Fruit fly (Drosophila melanogaster) whole organism, embryonic: ENCODE measurements around the gene pont.

Experiments used
- Atf-2 ChIP-seq: fragments of 200-800 bp; sonication (Bioruptor generic); optimal IDR thresholded peaks from 2 replicates; lab custom pipeline; 2016; ENCODE audit warnings: missing biosample characterization, missing genetic modification characterization
- Atf3 ChIP-seq: fragments of 200-800 bp; sonication (Bioruptor generic); optimal IDR thresholded peaks from 3 replicates; lab custom pipeline; 2016; ENCODE audit warnings: missing biosample characterization, missing genetic modification characterization
- Awh ChIP-seq: fragments of 200-800 bp; sonication (Bioruptor generic); IDR thresholded peaks from 2 replicates; pipeline ENCODE4, ENCODE4 v1.3.6; 2022; ENCODE audit warnings: missing biosample characterization, missing genetic modification characterization
- Bdp1 ChIP-seq: fragments of 200-800 bp; sonication (Bioruptor generic); optimal IDR thresholded peaks from 3 replicates; lab custom pipeline; 2016; ENCODE audit warnings: missing biosample characterization, missing genetic modification characterization
- CG10209 ChIP-seq: fragments of 200-800 bp; sonication (Bioruptor generic); optimal IDR thresholded peaks from 3 replicates; lab custom pipeline; 2017; ENCODE audit warnings: missing biosample characterization, mild to moderate bottlenecking, missing genetic modification characterization, missing genetic modification reagents
- CG1024 ChIP-seq: fragments of 200-800 bp; sonication (Bioruptor generic); IDR thresholded peaks from 2 replicates; pipeline ENCODE4 v1.3.6; 2022; ENCODE audit warnings: missing biosample characterization, missing genetic modification characterization
- CG10321 ChIP-seq: fragments of 200-800 bp; sonication (Bioruptor generic); IDR thresholded peaks from 2 replicates; pipeline ENCODE4 v1.3.6; 2022; ENCODE audit warnings: missing biosample characterization, missing genetic modification characterization
- CG10543 ChIP-seq: fragments of 200-800 bp; sonication (Bioruptor generic); optimal IDR thresholded peaks from 3 replicates; lab custom pipeline; 2017; ENCODE audit warnings: missing biosample characterization, mild to moderate bottlenecking, missing genetic modification characterization, moderate library complexity
- CG13123 ChIP-seq: fragments of 200-800 bp; sonication (Bioruptor generic); optimal IDR thresholded peaks from 2 replicates; lab custom pipeline; 2016; ENCODE audit warnings: missing biosample characterization, missing genetic modification characterization
- CG14050 ChIP-seq: fragments of 200-800 bp; sonication (Bioruptor generic); IDR thresholded peaks from 3 replicates; pipeline ENCODE4 v1.3.6; 2022; ENCODE audit warnings: missing biosample characterization, missing genetic modification characterization
- CG15269 ChIP-seq: fragments of 200-800 bp; sonication (Bioruptor generic); optimal IDR thresholded peaks from 2 replicates; lab custom pipeline; 2018; ENCODE audit warnings: missing biosample characterization, mild to moderate bottlenecking, missing genetic modification characterization, moderate library complexity
- CG1529 ChIP-seq: fragments of 200-800 bp; sonication (Bioruptor generic); optimal IDR thresholded peaks from 3 replicates; lab custom pipeline; 2018; ENCODE audit warnings: missing biosample characterization, missing genetic modification characterization
- CG1603 ChIP-seq: fragments of 200-800 bp; sonication (Bioruptor generic); optimal IDR thresholded peaks from 2 replicates; lab custom pipeline; 2019; ENCODE audit warnings: missing biosample characterization, mild to moderate bottlenecking, missing genetic modification characterization, moderate library complexity
- CG1647 ChIP-seq: fragments of 200-800 bp; sonication (Bioruptor generic); optimal IDR thresholded peaks from 3 replicates; lab custom pipeline; 2016; ENCODE audit warnings: missing biosample characterization, missing genetic modification characterization
- CG18599 ChIP-seq: fragments of 200-800 bp; sonication (Bioruptor generic); optimal IDR thresholded peaks from 3 replicates; lab custom pipeline; 2017; ENCODE audit warnings: missing biosample characterization, missing genetic modification characterization, mild to moderate bottlenecking, moderate library complexity, missing genetic modification reagents
- CG2202 ChIP-seq: fragments of 200-800 bp; sonication (Bioruptor generic); optimal IDR thresholded peaks from 2 replicates; lab custom pipeline; 2018; ENCODE audit warnings: missing biosample characterization, mild to moderate bottlenecking, missing genetic modification characterization
- CG3065 ChIP-seq: fragments of 200-800 bp; sonication (Bioruptor generic); optimal IDR thresholded peaks from 2 replicates; lab custom pipeline; 2016; ENCODE audit warnings: missing biosample characterization, missing genetic modification characterization
- CG4282 ChIP-seq: fragments of 200-800 bp; sonication (Bioruptor generic); optimal IDR thresholded peaks from 2 replicates; lab custom pipeline; 2016; ENCODE audit warnings: missing biosample characterization, missing genetic modification characterization
- CG5245 ChIP-seq: fragments of 200-800 bp; sonication (Bioruptor generic); optimal IDR thresholded peaks from 3 replicates; lab custom pipeline; 2016; ENCODE audit warnings: missing biosample characterization, missing genetic modification characterization
- CG6175 ChIP-seq: fragments of 200-800 bp; sonication (Bioruptor generic); IDR thresholded peaks from 3 replicates; pipeline ENCODE4 v1.3.6; 2022; ENCODE audit warnings: missing biosample characterization, missing genetic modification characterization
- CG7963 ChIP-seq: fragments of 200-800 bp; sonication (Bioruptor generic); IDR thresholded peaks from 3 replicates; pipeline ENCODE4 v1.3.6; 2022; ENCODE audit warnings: missing biosample characterization, missing genetic modification characterization; ENCODE audit not compliant: partially characterized antibody
- CG9609 ChIP-seq: fragments of 200-800 bp; sonication (Bioruptor generic); optimal IDR thresholded peaks from 3 replicates; lab custom pipeline; 2016; ENCODE audit warnings: missing biosample characterization, missing genetic modification characterization
- CG9817 ChIP-seq: fragments of 200-800 bp; sonication (Bioruptor generic); optimal IDR thresholded peaks from 2 replicates; lab custom pipeline; 2018; ENCODE audit warnings: missing biosample characterization, mild to moderate bottlenecking, missing genetic modification characterization, moderate library complexity
- CrebB ChIP-seq: fragments of 200-800 bp; sonication (Bioruptor generic); optimal IDR thresholded peaks from 3 replicates; lab custom pipeline; 2018; ENCODE audit warnings: missing biosample characterization, mild to moderate bottlenecking, missing genetic modification characterization
- Doc3 ChIP-seq: fragments of 200-800 bp; sonication (Bioruptor generic); IDR thresholded peaks from 3 replicates; pipeline ENCODE4 v1.3.6; 2022; ENCODE audit warnings: missing biosample characterization, missing genetic modification characterization; ENCODE audit not compliant: partially characterized antibody
- GATAe ChIP-seq: fragments of 200-800 bp; sonication (Bioruptor generic); conservative IDR thresholded peaks from 2 replicates; pipeline ENCODE4 v1.3.6; 2022; ENCODE audit warnings: missing biosample characterization, missing genetic modification characterization
- HLH3B ChIP-seq: fragments of 200-800 bp; sonication (Bioruptor generic); IDR thresholded peaks from 2 replicates; pipeline ENCODE4 v1.3.6; 2022; ENCODE audit warnings: missing biosample characterization, missing genetic modification characterization
- Hr3 ChIP-seq: fragments of 200-800 bp; sonication (Bioruptor generic); optimal IDR thresholded peaks from 3 replicates; lab custom pipeline; 2016; ENCODE audit warnings: missing biosample characterization, missing genetic modification characterization
- NfI ChIP-seq: fragments of 200-800 bp; sonication (Bioruptor generic); optimal IDR thresholded peaks from 3 replicates; lab custom pipeline; 2018; ENCODE audit warnings: missing biosample characterization, mild to moderate bottlenecking, missing genetic modification characterization, moderate library complexity
- Ravus ChIP-seq: fragments of 200-800 bp; sonication (Bioruptor generic); IDR thresholded peaks from 2 replicates; pipeline ENCODE4 v1.3.6; 2022; ENCODE audit warnings: missing biosample characterization, missing genetic modification characterization
- Taf1 ChIP-seq: fragments of 200-800 bp; sonication (Bioruptor generic); IDR thresholded peaks from 2 replicates; pipeline ENCODE4 v1.3.6; 2022; ENCODE audit warnings: missing biosample characterization, missing genetic modification characterization
- Vsx1 ChIP-seq: fragments of 200-800 bp; sonication (Bioruptor generic); optimal IDR thresholded peaks from 2 replicates; lab custom pipeline; 2017; ENCODE audit warnings: missing biosample characterization, mild to moderate bottlenecking, missing genetic modification characterization, missing genetic modification reagents
- amos ChIP-seq: fragments of 200-800 bp; sonication (Bioruptor generic); IDR thresholded peaks from 2 replicates; pipeline ENCODE4 v1.3.6; 2022; ENCODE audit warnings: missing biosample characterization, missing genetic modification characterization; ENCODE audit not compliant: partially characterized antibody
- aop ChIP-seq: fragments of 200-800 bp; sonication (Bioruptor generic); IDR thresholded peaks from 2 replicates; pipeline ENCODE4 v1.3.6; 2022; ENCODE audit warnings: missing biosample characterization, missing genetic modification characterization
- fd102C ChIP-seq: fragments of 200-800 bp; sonication (Bioruptor generic); optimal IDR thresholded peaks from 2 replicates; lab custom pipeline; 2018; ENCODE audit warnings: missing biosample characterization, mild to moderate bottlenecking, missing genetic modification characterization, moderate library complexity
- gem ChIP-seq: fragments of 200-800 bp; sonication (Bioruptor generic); optimal IDR thresholded peaks from 2 replicates; lab custom pipeline; 2019; ENCODE audit warnings: missing biosample characterization, mild to moderate bottlenecking, missing genetic modification characterization, moderate library complexity
- gro ChIP-seq: fragments of 200-800 bp; sonication (Bioruptor generic); optimal IDR thresholded peaks from 2 replicates; lab custom pipeline; 2016; ENCODE audit warnings: missing biosample characterization, missing genetic modification characterization
- gsb-n ChIP-seq: fragments of 200-800 bp; sonication (Bioruptor generic); optimal IDR thresholded peaks from 3 replicates; lab custom pipeline; 2018; ENCODE audit warnings: missing biosample characterization, mild to moderate bottlenecking, missing genetic modification characterization
- hb ChIP-seq: fragments of 200-800 bp; sonication (Bioruptor generic); IDR thresholded peaks from 3 replicates; pipeline ENCODE4 v1.3.6; 2022; ENCODE audit warnings: missing biosample characterization, missing genetic modification characterization; ENCODE audit not compliant: partially characterized antibody
- her ChIP-seq: fragments of 200-800 bp; sonication (Bioruptor generic); optimal IDR thresholded peaks from 2 replicates; lab custom pipeline; 2016; ENCODE audit warnings: missing biosample characterization, missing genetic modification characterization
- insv ChIP-seq, 2 experiments: fragments of 200-800 bp; sonication (Bioruptor generic); optimal IDR thresholded peaks; 3 replicates each; lab custom pipeline; 2016 to 2018; ENCODE audit warnings: missing biosample characterization in 2 of 2, missing genetic modification characterization in 2 of 2
- knrl ChIP-seq: fragments of 200-800 bp; sonication (Bioruptor generic); IDR thresholded peaks from 3 replicates; pipeline ENCODE4 v1.3.6; 2022; ENCODE audit warnings: missing biosample characterization, missing genetic modification characterization; ENCODE audit not compliant: partially characterized antibody
- nau ChIP-seq: fragments of 200-800 bp; sonication (Bioruptor generic); optimal IDR thresholded peaks from 3 replicates; lab custom pipeline; 2017; ENCODE audit warnings: missing biosample characterization, mild to moderate bottlenecking, missing genetic modification characterization, missing genetic modification reagents
- odd ChIP-seq: fragments of 200-800 bp; sonication (Bioruptor generic); optimal IDR thresholded peaks from 2 replicates; lab custom pipeline; 2017; ENCODE audit warnings: missing biosample characterization, mild to moderate bottlenecking, missing genetic modification characterization
- pita ChIP-seq: fragments of 200-800 bp; sonication (Bioruptor generic); optimal IDR thresholded peaks from 2 replicates; lab custom pipeline; 2017; ENCODE audit warnings: missing biosample characterization, mild to moderate bottlenecking, missing genetic modification characterization
- pum ChIP-seq: fragments of 200-800 bp; sonication (Bioruptor generic); optimal IDR thresholded peaks from 2 replicates; lab custom pipeline; 2016; ENCODE audit warnings: missing biosample characterization, missing genetic modification characterization
- ro ChIP-seq: fragments of 200-800 bp; sonication (Bioruptor generic); IDR thresholded peaks from 2 replicates; pipeline ENCODE4 v1.3.6; 2022; ENCODE audit warnings: missing biosample characterization, missing genetic modification characterization
- row ChIP-seq: fragments of 200-800 bp; sonication (Bioruptor generic); IDR thresholded peaks from 3 replicates; pipeline ENCODE4 v1.3.6; 2022; ENCODE audit warnings: missing biosample characterization, missing genetic modification characterization
- sima ChIP-seq: fragments of 200-800 bp; sonication (Bioruptor generic); optimal IDR thresholded peaks from 2 replicates; lab custom pipeline; 2016; ENCODE audit warnings: missing biosample characterization, missing genetic modification characterization
- slou ChIP-seq: fragments of 200-800 bp; sonication (Bioruptor generic); optimal IDR thresholded peaks from 3 replicates; lab custom pipeline; 2016; ENCODE audit warnings: missing biosample characterization, missing genetic modification characterization
- toy ChIP-seq: fragments of 200-800 bp; sonication (Bioruptor generic); IDR thresholded peaks from 2 replicates; pipeline ENCODE4 v1.3.6; 2022; ENCODE audit warnings: missing biosample characterization, missing genetic modification characterization
- wor ChIP-seq: fragments of 200-800 bp; sonication (Bioruptor generic); IDR thresholded peaks from 2 replicates; pipeline ENCODE4 v1.3.6; 2022; ENCODE audit warnings: missing biosample characterization, missing genetic modification characterization

The pont gene

DNA sequence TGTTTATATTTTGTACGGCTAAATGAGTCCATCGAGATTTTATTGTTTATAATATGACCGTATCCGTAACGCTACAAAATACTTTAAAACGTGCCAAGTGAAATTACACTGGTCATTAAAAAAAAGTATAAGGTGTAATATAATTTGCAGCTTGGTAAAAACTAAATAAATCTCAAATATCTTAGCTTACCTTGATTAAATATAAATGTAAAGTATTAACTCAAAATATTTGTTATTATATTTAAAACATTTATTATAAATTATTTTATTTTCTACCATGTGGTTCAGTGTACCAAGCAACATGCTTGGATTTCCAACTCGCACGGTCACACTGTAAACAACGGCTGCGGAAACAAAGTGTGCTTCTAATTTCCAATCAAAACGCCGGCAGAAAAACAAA, at the start of gene pont, which contains the start of gene Sirt6 (continued):
- TF ChIP-seq CG6175 (GFP tag; lab: Robert Waterston, UW) (no peak), wor (GFP tag; lab: Robert Waterston, UW) (no peak), odd (GFP tag; lab: Kevin White, UChicago) (peak; percentile 83), row (GFP tag; lab: Robert Waterston, UW) (no peak), CG14050 (GFP tag; lab: Robert Waterston, UW) (no peak), CG10543 (peak; percentile 70), her (no peak), CG1603 (tag; lab: Kevin White, UChicago) (peak; percentile 41), CG3065 (GFP tag; lab: Kevin White, UChicago) (peak; percentile 88), CG4282 (GFP tag; lab: Kevin White, UChicago) (no peak), gem (tag; lab: Kevin White, UChicago) (peak; percentile 99), CrebB (tag; lab: Kevin White, UChicago) (peak; percentile 87), knrl (GFP tag; lab: Robert Waterston, UW) (no peak), ro (GFP tag; lab: Robert Waterston, UW) (no peak), CG5245 (GFP tag; lab: Kevin White, UChicago) (peak; percentile 84), gro (peak; percentile 9), Hr3 (GFP tag; lab: Kevin White, UChicago) (peak; percentile 97), NfI (GFP tag; lab: Kevin White, UChicago) (peak; percentile 91), CG18599 (peak; percentile 94), CG1529 (GFP tag; lab: Kevin White, UChicago) (peak; percentile 76), CG13123 (peak; percentile 89), CG10321 (GFP tag; lab: Robert Waterston, UW) (no peak), Bdp1 (GFP tag; lab: Kevin White, UChicago) (peak; percentile 33), Vsx1 (peak; percentile 82), Doc3 (GFP tag; lab: Robert Waterston, UW) (no peak), amos (GFP tag; lab: Robert Waterston, UW) (no peak), Ravus (GFP tag; lab: Robert Waterston, UW) (no peak), fd102C (GFP tag; lab: Kevin White, UChicago) (peak; percentile 62), Atf-2 (peak; percentile 2), nau (GFP tag; lab: Kevin White, UChicago) (peak; percentile 74), aop (GFP tag; lab: Robert Waterston, UW) (no peak), CG15269 (tag; lab: Kevin White, UChicago) (peak; percentile 96), toy (GFP tag; lab: Robert Waterston, UW) (no peak), HLH3B (GFP tag; lab: Robert Waterston, UW) (no peak), insv (GFP tag; optimal IDR thresholded peaks at IDR 0.05; lab: Kevin White, UChicago) (peak in 1 of 2 experiments; percentile 58), CG10209 (GFP tag; lab: Kevin White, UChicago) (peak; percentile 97), CG1024 (GFP tag; lab: Robert Waterston, UW) (no peak), Awh (GFP tag; lab: Robert Waterston, UW) (no peak), CG1647 (peak; percentile 33), pum (GFP tag; lab: Kevin White, UChicago) (peak; percentile 56), GATAe (GFP tag; lab: Robert Waterston, UW) (no peak), gsb-n (tag; lab: Kevin White, UChicago) (peak; percentile 99), CG7963 (GFP tag; lab: Robert Waterston, UW) (no peak), hb (GFP tag; lab: Robert Waterston, UW) (no peak), slou (GFP tag; lab: Kevin White, UChicago) (peak; percentile 87), CG9609 (no peak), CG9817 (tag; lab: Kevin White, UChicago) (peak; percentile 94), sima (GFP tag; lab: Kevin White, UChicago) (no peak), CG2202 (tag; lab: Kevin White, UChicago) (peak; percentile 89), Atf3 (GFP tag; lab: Kevin White, UChicago) (peak; percentile 40), pita (GFP tag; lab: Kevin White, UChicago) (no peak), Taf1 (GFP tag; lab: Robert Waterston, UW) (no peak)
